Fruit fly (Drosophila melanogaster) whole organism, wandering third instar larva: ENCODE results near the gene CG43335.
A peak's percentile ranks its signal among the peaks of the same experiment; 100 is the strongest.

Experiments
- Abd-B ChIP-seq: fragments of >200 bp; optimal IDR thresholded peaks from 2 replicates; lab custom pipeline; 2017; ENCODE audit warnings: missing biosample characterization, missing genetic modification characterization
- CG32264 ChIP-seq: fragments of 200-800 bp; sonication (Bioruptor generic); optimal IDR thresholded peaks from 2 replicates; lab custom pipeline; 2016; ENCODE audit warnings: missing biosample characterization, missing genetic modification characterization
- CG9705 ChIP-seq: fragments of 200-800 bp; sonication (Bioruptor generic); optimal IDR thresholded peaks from 2 replicates; lab custom pipeline; 2018; ENCODE audit warnings: missing biosample characterization, mild to moderate bottlenecking, missing genetic modification characterization
- CrebA ChIP-seq: fragments of 200-800 bp; sonication (Bioruptor generic); optimal IDR thresholded peaks from 2 replicates; lab custom pipeline; 2016; ENCODE audit warnings: missing biosample characterization, mild to moderate bottlenecking, missing genetic modification characterization, borderline replicate concordance
- Dfd ChIP-seq: fragments of >200 bp; optimal IDR thresholded peaks from 2 replicates; lab custom pipeline; 2017; ENCODE audit warnings: missing biosample characterization, missing genetic modification characterization
- Dif ChIP-seq: fragments of 200-275, 200-300 bp; sonication (Bioruptor generic); optimal IDR thresholded peaks from 2 replicates; lab custom pipeline; 2018; ENCODE audit warnings: missing biosample characterization, missing genetic modification characterization; ENCODE audit not compliant: partially characterized antibody
- GATAd ChIP-seq: sonication (Bioruptor generic); optimal IDR thresholded peaks from 2 replicates; lab custom pipeline; 2016; ENCODE audit warnings: missing biosample characterization, missing genetic modification characterization
- HLH106 ChIP-seq: fragments of 200-800 bp; optimal IDR thresholded peaks from 3 replicates; lab custom pipeline; 2019; ENCODE audit warnings: missing biosample characterization, mild to moderate bottlenecking, missing genetic modification characterization, moderate library complexity
- Hnf4 ChIP-seq: fragments of 200-800 bp; sonication (Bioruptor generic); optimal IDR thresholded peaks from 2 replicates; lab custom pipeline; 2016; ENCODE audit warnings: missing biosample characterization, mild to moderate bottlenecking, missing genetic modification characterization
- Hr78 ChIP-seq: fragments of >200 bp; optimal IDR thresholded peaks from 2 replicates; lab custom pipeline; 2017; ENCODE audit warnings: missing biosample characterization, missing genetic modification characterization
- Hr83 ChIP-seq: fragments of 200-300 bp; sonication (Bioruptor generic); optimal IDR thresholded peaks from 2 replicates; lab custom pipeline; 2016; ENCODE audit warnings: missing biosample characterization, mild to moderate bottlenecking, missing genetic modification characterization, moderate library complexity; ENCODE audit not compliant: poor library complexity, severe bottlenecking
- Jra ChIP-seq: sonication (Bioruptor generic); optimal IDR thresholded peaks from 2 replicates; lab custom pipeline; 2016; ENCODE audit warnings: missing biosample characterization, missing genetic modification characterization
- Mio ChIP-seq: sonication (Bioruptor generic); optimal IDR thresholded peaks from 2 replicates; lab custom pipeline; 2016; ENCODE audit warnings: missing biosample characterization, missing genetic modification characterization
- Myc ChIP-seq: fragments of >200 bp; optimal IDR thresholded peaks from 2 replicates; lab custom pipeline; 2017
- N ChIP-seq: fragments of >200 bp; optimal IDR thresholded peaks from 2 replicates; lab custom pipeline; 2018; ENCODE audit warnings: missing biosample characterization, missing external identifiers, missing genetic modification characterization
- OdsH ChIP-seq: fragments of 200-800 bp; sonication (Bioruptor generic); optimal IDR thresholded peaks from 2 replicates; lab custom pipeline; 2016; ENCODE audit warnings: missing biosample characterization, mild to moderate bottlenecking, missing genetic modification characterization
- Rel ChIP-seq, 2 experiments: fragments of 200-800 bp; sonication (Bioruptor generic) in 1 of 2; optimal IDR thresholded peaks; 2 replicates in 1 of 2; 3 replicates in 1 of 2; lab custom pipeline; 2016 to 2019; ENCODE audit warnings: mild to moderate bottlenecking in 2 of 2, missing biosample characterization in 2 of 2, missing genetic modification characterization in 2 of 2, moderate library complexity in 1 of 2
- Sp1 ChIP-seq: fragments of 200-800 bp; sonication (Bioruptor generic); optimal IDR thresholded peaks from 3 replicates; lab custom pipeline; 2019; ENCODE audit warnings: missing biosample characterization, mild to moderate bottlenecking, missing genetic modification characterization, moderate library complexity
- Vsx2 ChIP-seq: fragments of 200-300, 225-300 bp; sonication (Bioruptor generic); optimal IDR thresholded peaks from 2 replicates; lab custom pipeline; 2018; ENCODE audit warnings: missing biosample characterization, missing genetic modification characterization; ENCODE audit not compliant: partially characterized antibody
- br ChIP-seq: fragments of 200-800 bp; sonication (Bioruptor generic); optimal IDR thresholded peaks from 2 replicates; lab custom pipeline; 2016; ENCODE audit warnings: missing biosample characterization, missing genetic modification characterization
- brk ChIP-seq: fragments of 200-800 bp; sonication (Bioruptor generic); optimal IDR thresholded peaks from 2 replicates; lab custom pipeline; 2016; ENCODE audit warnings: missing biosample characterization, mild to moderate bottlenecking, missing genetic modification characterization
- dl ChIP-seq, 2 experiments: fragments of 175-275, 200-275 bp in 1 of 2; fragments of 200-275 bp in 1 of 2; sonication (Bioruptor generic); optimal IDR thresholded peaks; lab custom pipeline; 2018; ENCODE audit warnings: mild to moderate bottlenecking in 2 of 2, missing biosample characterization in 2 of 2, missing genetic modification characterization in 2 of 2, moderate library complexity in 2 of 2; ENCODE audit not compliant: partially characterized antibody in 2 of 2, insufficient read depth in 1 of 2
- dmrt93B ChIP-seq: fragments of 200-800 bp; sonication (Bioruptor generic); optimal IDR thresholded peaks from 2 replicates; lab custom pipeline; 2018; ENCODE audit warnings: missing biosample characterization, mild to moderate bottlenecking, missing genetic modification characterization
- dsf ChIP-seq: sonication (Bioruptor generic); optimal IDR thresholded peaks from 2 replicates; lab custom pipeline; 2016; ENCODE audit warnings: missing biosample characterization, missing genetic modification characterization, borderline replicate concordance
- ey ChIP-seq: fragments of 200-800 bp; sonication (Bioruptor generic); optimal IDR thresholded peaks from 2 replicates; lab custom pipeline; 2016; ENCODE audit warnings: missing biosample characterization, missing genetic modification characterization
- foxo ChIP-seq, 2 experiments: fragments of 200-800 bp; sonication (Bioruptor generic); optimal IDR thresholded peaks; 2 replicates in 1 of 2; 3 replicates in 1 of 2; lab custom pipeline; 2016 to 2017; ENCODE audit warnings: missing biosample characterization in 2 of 2, missing genetic modification characterization in 2 of 2
- fru ChIP-seq: fragments of 200-800 bp; sonication (Bioruptor generic); optimal IDR thresholded peaks from 3 replicates; lab custom pipeline; 2016; ENCODE audit warnings: missing biosample characterization, mild to moderate bottlenecking, missing genetic modification characterization
- h ChIP-seq: fragments of 200-800 bp; sonication (Bioruptor generic); optimal IDR thresholded peaks from 3 replicates; lab custom pipeline; 2016; ENCODE audit warnings: missing biosample characterization, mild to moderate bottlenecking, missing genetic modification characterization
- jim ChIP-seq: fragments of 175-275, 200-325 bp; sonication (Bioruptor generic); optimal IDR thresholded peaks from 2 replicates; lab custom pipeline; 2016; ENCODE audit warnings: missing biosample characterization, mild to moderate bottlenecking, missing genetic modification characterization
- lola ChIP-seq: fragments of >200 bp; optimal IDR thresholded peaks from 2 replicates; lab custom pipeline; 2017; ENCODE audit warnings: missing biosample characterization, missing genetic modification characterization
- pan ChIP-seq: fragments of >200 bp; optimal IDR thresholded peaks from 2 replicates; lab custom pipeline; 2017
- psq ChIP-seq: fragments of 200-800 bp; sonication (Bioruptor generic); optimal IDR thresholded peaks from 3 replicates; lab custom pipeline; 2017; ENCODE audit warnings: missing biosample characterization, mild to moderate bottlenecking, missing genetic modification characterization, moderate library complexity
- rgr ChIP-seq: fragments of 200-800 bp; sonication (Bioruptor generic); optimal IDR thresholded peaks from 3 replicates; lab custom pipeline; 2016; ENCODE audit warnings: missing biosample characterization, mild to moderate bottlenecking, missing genetic modification characterization
- sage ChIP-seq: fragments of 200-800 bp; sonication (Bioruptor generic); optimal IDR thresholded peaks from 2 replicates; lab custom pipeline; 2016; ENCODE audit warnings: missing biosample characterization, mild to moderate bottlenecking, missing genetic modification characterization
- sv ChIP-seq: fragments of 200-800 bp; sonication (Bioruptor generic); optimal IDR thresholded peaks from 3 replicates; lab custom pipeline; 2016; ENCODE audit warnings: missing biosample characterization, missing genetic modification characterization
- tai ChIP-seq: sonication (Bioruptor generic); optimal IDR thresholded peaks from 2 replicates; lab custom pipeline; 2016; ENCODE audit warnings: missing biosample characterization, missing genetic modification characterization
- usp ChIP-seq: fragments of >200 bp; optimal IDR thresholded peaks from 2 replicates; lab custom pipeline; 2017; ENCODE audit warnings: missing biosample characterization, missing genetic modification characterization
- woc ChIP-seq: sonication (Bioruptor generic); optimal IDR thresholded peaks from 2 replicates; lab custom pipeline; 2016; ENCODE audit warnings: missing biosample characterization, mild to moderate bottlenecking, missing genetic modification characterization

CG43335 gene

DNA sequence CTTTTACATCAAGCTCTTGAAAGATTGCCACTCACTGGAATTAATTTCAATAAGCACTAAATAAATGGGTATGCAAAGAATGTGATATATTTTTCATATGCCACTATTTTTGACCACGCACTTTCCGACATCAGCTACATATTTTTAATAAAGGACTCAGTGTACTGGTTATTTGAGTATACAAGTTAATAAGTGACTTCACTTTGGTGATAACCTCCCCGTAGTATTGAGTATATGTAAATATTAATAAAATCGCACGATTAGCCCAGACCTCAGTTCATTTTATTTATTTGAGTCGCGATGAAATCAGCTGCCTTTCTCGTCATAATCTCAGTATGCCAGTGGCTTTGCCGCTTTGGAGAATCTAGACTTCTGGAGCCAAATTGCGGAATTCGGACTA lies at the start of gene CG43335:
TSS of gene CG43335 (plus strand) at position 301 of the 400 bp plus-strand sequence.
- TF ChIP-seq rgr (GFP tag; lab: Kevin White, UChicago), result no peak
- no peak for TF ChIP-seq dmrt93B (GFP tag; lab: Kevin White, UChicago)
- TF ChIP-seq Myc (lab: Kevin White, UChicago), result no peak
- no peak for TF ChIP-seq CrebA

DNA sequence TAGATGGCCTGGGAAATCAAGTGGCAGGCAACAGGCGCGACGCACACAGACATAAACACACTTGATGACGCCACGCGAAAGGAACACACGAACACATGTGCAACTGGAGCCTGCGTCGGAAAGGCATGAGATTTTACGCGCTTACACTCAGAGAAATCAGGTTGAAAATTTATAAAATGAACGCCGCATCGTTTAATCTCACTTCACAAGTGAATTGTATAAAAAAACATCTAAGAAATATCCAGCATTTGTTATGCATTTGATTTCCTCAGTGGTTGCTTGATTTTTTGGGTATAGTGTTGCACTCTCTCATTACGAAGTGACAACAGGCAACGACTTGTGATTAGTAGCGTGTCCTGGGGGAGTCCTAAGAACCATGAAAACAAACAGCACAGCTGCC lies 47.8 kb upstream of the CG43335 start:
- TF ChIP-seq Dif (GFP tag; lab: Kevin White, UChicago) (no peak), Abd-B (GFP tag; lab: Kevin White, UChicago) (no peak), CG32264 (GFP tag; lab: Kevin White, UChicago) (no peak), dmrt93B (GFP tag; lab: Kevin White, UChicago) (no peak), woc (no peak), Hr83 (GFP tag; lab: Kevin White, UChicago) (no peak), lola (GFP tag; lab: Kevin White, UChicago) (no peak), fru (no peak), h (GFP tag; lab: Kevin White, UChicago) (no peak), Rel (GFP tag; optimal IDR thresholded peaks at IDR 0.05; lab: Kevin White, UChicago) (no peak), Rel (tag; optimal IDR thresholded peaks at IDR 0.05; lab: Kevin White, UChicago) (no peak), CG9705 (GFP tag; lab: Kevin White, UChicago) (no peak), GATAd (GFP tag; lab: Kevin White, UChicago) (no peak)
- TF ChIP-seq, all 38 proteins: peak for 0

DNA sequence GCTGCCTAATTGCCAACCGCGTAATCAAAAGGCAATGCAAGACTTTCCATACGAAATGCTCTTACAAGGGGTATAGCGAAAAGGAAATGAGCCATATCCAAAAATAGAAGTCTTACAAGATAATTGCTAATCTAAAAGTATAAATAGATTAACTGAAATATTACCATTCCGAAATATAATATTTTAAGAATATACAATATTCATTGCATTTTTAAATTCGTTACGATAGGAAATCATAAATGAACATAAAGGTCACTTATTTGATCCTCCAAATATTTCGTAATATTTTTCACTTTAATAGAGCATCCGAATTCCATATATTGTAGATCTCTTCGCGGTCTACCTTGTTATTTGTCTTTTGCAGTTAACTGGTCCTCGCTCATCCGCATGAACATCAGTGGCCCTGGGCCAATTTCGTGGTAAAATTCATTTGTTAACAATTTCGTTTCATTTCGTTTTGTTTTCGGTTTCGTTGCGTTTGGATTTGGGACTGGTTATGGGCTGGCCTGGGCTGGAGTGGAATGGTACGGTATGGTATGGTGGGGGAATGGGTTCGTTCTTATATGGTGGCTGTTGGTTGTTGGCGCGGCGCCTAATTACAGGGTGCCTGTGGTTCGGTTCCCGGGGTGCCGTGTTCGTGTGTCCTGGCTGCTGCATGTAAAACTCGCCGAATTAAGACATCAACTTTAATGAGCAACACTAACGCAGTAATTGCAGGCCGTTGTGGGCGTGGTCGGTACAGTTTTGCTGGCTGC lies 46.5 kb upstream of the CG43335 start:
- TF ChIP-seq Hnf4 (GFP tag; lab: Kevin White, UChicago), result peak; percentile 6
- no peak for TF ChIP-seq Abd-B (GFP tag; lab: Kevin White, UChicago)
- peak; percentile 47 for TF ChIP-seq ey (GFP tag; lab: Kevin White, UChicago)
- TF ChIP-seq CrebA, result no peak
- peak; percentile 76 for TF ChIP-seq OdsH (GFP tag; lab: Kevin White, UChicago)
- TF ChIP-seq Sp1 (GFP tag; lab: Kevin White, UChicago), result peak; percentile 82
- peak; percentile 71 for TF ChIP-seq h (GFP tag; lab: Kevin White, UChicago)
- TF ChIP-seq lola (GFP tag; lab: Kevin White, UChicago), result no peak
- TF ChIP-seq N (GFP tag; lab: Kevin White, UChicago), result no peak
- TF ChIP-seq Rel (GFP tag; optimal IDR thresholded peaks at IDR 0.05; lab: Kevin White, UChicago), result no peak
- no peak for TF ChIP-seq Rel (tag; optimal IDR thresholded peaks at IDR 0.05; lab: Kevin White, UChicago)
- peak; percentile 7 for TF ChIP-seq Dfd (GFP tag; lab: Kevin White, UChicago)
- peak; percentile 80 for TF ChIP-seq psq (GFP tag; lab: Kevin White, UChicago)
- TF ChIP-seq dsf (GFP tag; lab: Kevin White, UChicago), result no peak
- peak; percentile 59 for TF ChIP-seq dmrt93B (GFP tag; lab: Kevin White, UChicago)
- peak; percentile 54 for TF ChIP-seq woc
- peak; percentile 22 for TF ChIP-seq CG9705 (GFP tag; lab: Kevin White, UChicago)
- no peak for TF ChIP-seq CG32264 (GFP tag; lab: Kevin White, UChicago)
- no peak for TF ChIP-seq tai
- no peak for TF ChIP-seq Hr83 (GFP tag; lab: Kevin White, UChicago)
- TF ChIP-seq brk, result peak; percentile 21
- TF ChIP-seq Mio (GFP tag; lab: Kevin White, UChicago), result no peak
- no peak for TF ChIP-seq pan
- TF ChIP-seq sv (GFP tag; lab: Kevin White, UChicago), result no peak
- peak; percentile 64 for TF ChIP-seq rgr (GFP tag; lab: Kevin White, UChicago)
- TF ChIP-seq HLH106, result peak; percentile 88
- no peak for TF ChIP-seq GATAd (GFP tag; lab: Kevin White, UChicago)
- TF ChIP-seq sage (GFP tag; lab: Kevin White, UChicago), result no peak
- peak in 1 of 2 experiments; percentile 68 for TF ChIP-seq foxo (GFP tag; optimal IDR thresholded peaks at IDR 0.05; lab: Kevin White, UChicago)
- peak; percentile 70 for TF ChIP-seq fru
- no peak for TF ChIP-seq Vsx2
- peak; percentile 40 for TF ChIP-seq br
- no peak for TF ChIP-seq Jra
- no peak for TF ChIP-seq usp (GFP tag; lab: Kevin White, UChicago)
- no peak for TF ChIP-seq Dif (GFP tag; lab: Kevin White, UChicago)
- no peak for TF ChIP-seq jim (GFP tag; lab: Kevin White, UChicago)
- TF ChIP-seq Hr78 (GFP tag; lab: Kevin White, UChicago), result no peak
- TF ChIP-seq Myc (lab: Kevin White, UChicago), result no peak
- no peak for TF ChIP-seq dl (GFP tag; optimal IDR thresholded peaks at IDR 0.05; lab: Kevin White, UChicago; ENCODE audit: insufficient read depth in 1 of 2, partially characterized antibody in 2 of 2)
